Worm (Caenorhabditis elegans) whole organism, dauer: ENCODE data around the gene sra-28.

Experiments used
- unc-62 ChIP-seq: sonication (generic microtip); optimal IDR thresholded peaks from 2 replicates; lab custom pipeline; 2017; ENCODE audit warnings: missing biosample characterization, missing genetic modification reagents, missing genetic modification characterization

sra-28 gene

ce11 chrII:6588605-6589292, 15.2 kb upstream of the sra-28 start, which contains the start of gene icd-1:
Gene icd-1 (minus strand): TSS chrII:6588655.
- no peak for TF ChIP-seq unc-62 (GFP tag; lab: Kevin White, UChicago)

- TF ChIP-seq unc-62 (GFP tag; lab: Kevin White, UChicago), result no peak
These were observed 13.8 kb upstream of the sra-28 start, which contains the start of gene C56C10.7 for ce11 chrII:6587264-6587870. Gene C56C10.7 (minus strand): TSS chrII:6587575.

ce11 chrII:6582758-6583157, 9.2 kb upstream of the sra-28 start, which contains the start of gene C56C10.4:
Gene C56C10.4 (plus strand): TSS chrII:6583058.
- TF ChIP-seq unc-62 (GFP tag; lab: Kevin White, UChicago), result no peak

ce11 chrII:6581236-6581635, 7.7 kb upstream of the sra-28 start, which contains the start of gene C56C10.6:
Gene C56C10.6 (minus strand): TSS chrII:6581336.
- no peak for TF ChIP-seq unc-62 (GFP tag; lab: Kevin White, UChicago)

ce11 chrII:6578378-6578777, 4.8 kb upstream of the sra-28 start, which contains the start of gene sra-31:
Gene sra-31 (minus strand): TSS chrII:6578478.
- TF ChIP-seq unc-62 (GFP tag; lab: Kevin White, UChicago), result no peak

ce11 chrII:6575647-6576046, 2.1 kb upstream of the sra-28 start, which contains the start of gene sra-29:
Gene sra-29 (minus strand): TSS chrII:6575747.
- TF ChIP-seq unc-62 (GFP tag; lab: Kevin White, UChicago), result no peak

- no peak for TF ChIP-seq unc-62 (GFP tag; lab: Kevin White, UChicago)
These were observed 4.9 kb downstream of the sra-28 start, which contains the start of gene sra-27 for ce11 chrII:6568707-6569106. Gene sra-27 (plus strand): TSS chrII:6569007.

- TF ChIP-seq unc-62 (GFP tag; lab: Kevin White, UChicago), result no peak
These were observed 6.9 kb downstream of the sra-28 start, which contains the start of the genes F18C5.5 and F18C5.9 for ce11 chrII:6566628-6567180. Gene F18C5.5 (minus strand): TSS chrII:6566728. Gene F18C5.9 (plus strand): TSS chrII:6567130.

- no peak for TF ChIP-seq unc-62 (GFP tag; lab: Kevin White, UChicago)
These were observed 8.5 kb downstream of the sra-28 start, which contains the start of gene mpz-3 for ce11 chrII:6565077-6565476. Gene mpz-3 (minus strand): TSS chrII:6565396.

ce11 chrII:6563238-6563637, 10.3 kb downstream of the sra-28 start:
- TF ChIP-seq unc-62 (GFP tag; lab: Kevin White, UChicago), result no peak

- TF ChIP-seq unc-62 (GFP tag; lab: Kevin White, UChicago), result no peak
These were observed 11.2 kb downstream of the sra-28 start for ce11 chrII:6562203-6562867.

- no peak for TF ChIP-seq unc-62 (GFP tag; lab: Kevin White, UChicago)
These were observed 12.3 kb downstream of the sra-28 start, which contains the start of gene F18C5.10 for ce11 chrII:6561300-6561699. Gene F18C5.10 (minus strand): TSS chrII:6561444.

- no peak for TF ChIP-seq unc-62 (GFP tag; lab: Kevin White, UChicago)
These were observed 13.3 kb downstream of the sra-28 start for ce11 chrII:6560291-6560690.

- no peak for TF ChIP-seq unc-62 (GFP tag; lab: Kevin White, UChicago)
These were observed 14.7 kb downstream of the sra-28 start for ce11 chrII:6558887-6559286.

- TF ChIP-seq unc-62 (GFP tag; lab: Kevin White, UChicago), result no peak
These were observed 18.9 kb downstream of the sra-28 start, which contains the start of gene wrn-1 for ce11 chrII:6554677-6555076. Gene wrn-1 (plus strand): TSS chrII:6554977.
